Worm (Caenorhabditis elegans) whole organism, young adult: ENCODE measurements around the gene fbxb-16.

Experiments used
- C06A6.2 ChIP-seq: fragments of 200-800 bp; sonication (Bioruptor generic); conservative IDR thresholded peaks from 2 replicates; pipeline ENCODE4 v1.3.6; 2022; ENCODE audit warnings: missing genetic modification characterization, missing compliant biosample characterization
- F37B4.10 ChIP-seq: fragments of 200-800 bp; sonication (Bioruptor generic); IDR thresholded peaks from 2 replicates; pipeline ENCODE4 v1.3.6; 2022; ENCODE audit warnings: missing genetic modification characterization, missing compliant biosample characterization
- F39B2.1 ChIP-seq: fragments of 200-800 bp; sonication (Bioruptor generic); IDR thresholded peaks from 2 replicates; pipeline ENCODE4 v1.3.6; 2022; ENCODE audit warnings: missing genetic modification reagents, missing genetic modification characterization, missing compliant biosample characterization
- F57C9.4 ChIP-seq: sonication (generic microtip); optimal IDR thresholded peaks from 2 replicates; lab custom pipeline; 2017; ENCODE audit warnings: mild to moderate bottlenecking, missing genetic modification characterization, missing compliant biosample characterization
- K11D2.4 ChIP-seq: fragments of 200-800 bp; sonication (Bioruptor generic); IDR thresholded peaks from 2 replicates; pipeline ENCODE4 v1.3.6; 2022; ENCODE audit warnings: missing genetic modification reagents, missing genetic modification characterization, missing compliant biosample characterization
- Y53G8AR.9 ChIP-seq: fragments of 200-800 bp; sonication (Bioruptor generic); conservative IDR thresholded peaks from 2 replicates; pipeline ENCODE4 v1.3.6; 2022; ENCODE audit warnings: missing genetic modification reagents, missing genetic modification characterization, missing compliant biosample characterization
- Y56A3A.18 ChIP-seq: fragments of 200-800 bp; sonication (Bioruptor generic); IDR thresholded peaks from 2 replicates; pipeline ENCODE4 v1.3.6; 2022; ENCODE audit warnings: missing genetic modification reagents, missing genetic modification characterization, missing compliant biosample characterization
- Y95B8A.8 ChIP-seq: fragments of 200-800 bp; sonication (Bioruptor generic); IDR thresholded peaks from 2 replicates; pipeline ENCODE4 v1.3.6; 2022; ENCODE audit warnings: missing genetic modification reagents, missing genetic modification characterization, missing compliant biosample characterization
- ZK185.1 ChIP-seq: sonication (generic microtip); optimal IDR thresholded peaks from 2 replicates; lab custom pipeline; 2016; ENCODE audit warnings: mild to moderate bottlenecking, missing genetic modification characterization, missing compliant biosample characterization; ENCODE audit not compliant: poor library complexity, severe bottlenecking
- akir-1 ChIP-seq: fragments of 200-800 bp; sonication (Bioruptor generic); optimal IDR thresholded peaks from 2 replicates; lab custom pipeline; 2018; ENCODE audit warnings: mild to moderate bottlenecking, missing genetic modification characterization, moderate library complexity, missing compliant biosample characterization
- atf-7 ChIP-seq: sonication (generic microtip); optimal IDR thresholded peaks from 2 replicates; lab custom pipeline; 2017; ENCODE audit warnings: mild to moderate bottlenecking, missing genetic modification characterization, missing compliant biosample characterization
- athp-1 ChIP-seq: sonication (generic microtip); optimal IDR thresholded peaks from 2 replicates; lab custom pipeline; 2017; ENCODE audit warnings: mild to moderate bottlenecking, missing genetic modification characterization, missing compliant biosample characterization
- bed-2 ChIP-seq: fragments of 200-800 bp; sonication (Bioruptor generic); IDR thresholded peaks from 2 replicates; pipeline ENCODE4 v1.3.6; 2022; ENCODE audit warnings: missing genetic modification reagents, missing genetic modification characterization, missing compliant biosample characterization
- ccch-3 ChIP-seq: fragments of 200-800 bp; sonication (Bioruptor generic); optimal IDR thresholded peaks from 2 replicates; lab custom pipeline; 2018; ENCODE audit warnings: mild to moderate bottlenecking, missing genetic modification characterization, missing compliant biosample characterization
- ceh-100 ChIP-seq: fragments of 200-800 bp; sonication (Bioruptor generic); IDR thresholded peaks from 2 replicates; pipeline ENCODE4 v1.3.6; 2022; ENCODE audit warnings: missing genetic modification reagents, missing genetic modification characterization, missing compliant biosample characterization
- ceh-58 ChIP-seq: fragments of 200-800 bp; sonication (Bioruptor generic); IDR thresholded peaks from 2 replicates; pipeline ENCODE4 v1.3.6; 2022; ENCODE audit warnings: missing genetic modification characterization, missing compliant biosample characterization
- chd-7 ChIP-seq: sonication (generic microtip); optimal IDR thresholded peaks from 2 replicates; lab custom pipeline; 2016; ENCODE audit warnings: mild to moderate bottlenecking, missing genetic modification characterization, moderate library complexity, missing compliant biosample characterization
- dpff-1 ChIP-seq: sonication (generic microtip); optimal IDR thresholded peaks from 2 replicates; lab custom pipeline; 2017; ENCODE audit warnings: mild to moderate bottlenecking, missing genetic modification characterization, missing compliant biosample characterization
- egl-44 ChIP-seq: fragments of 200-800 bp; sonication (Bioruptor generic); IDR thresholded peaks from 2 replicates; pipeline ENCODE4 v1.3.6; 2022; ENCODE audit warnings: missing genetic modification reagents, missing genetic modification characterization, missing compliant biosample characterization
- egrh-3 ChIP-seq: fragments of 200-800 bp; sonication (Bioruptor generic); IDR thresholded peaks from 2 replicates; pipeline ENCODE4 v1.3.6; 2022; ENCODE audit warnings: missing genetic modification reagents, missing genetic modification characterization, missing compliant biosample characterization
- fkh-3 ChIP-seq: sonication (generic microtip); optimal IDR thresholded peaks from 2 replicates; lab custom pipeline; 2016; ENCODE audit warnings: mild to moderate bottlenecking, missing genetic modification characterization, missing compliant biosample characterization
- gei-17 ChIP-seq: fragments of 200-800 bp; sonication (Bioruptor generic); optimal IDR thresholded peaks from 2 replicates; lab custom pipeline; 2018; ENCODE audit warnings: mild to moderate bottlenecking, missing genetic modification characterization, missing compliant biosample characterization
- hrde-1 ChIP-seq: sonication (generic microtip); optimal IDR thresholded peaks from 2 replicates; lab custom pipeline; 2016; ENCODE audit warnings: missing genetic modification characterization, mild to moderate bottlenecking, missing compliant biosample characterization, moderate library complexity, missing genotype, missing genetic modification reagents, borderline replicate concordance
- lag-1 ChIP-seq: fragments of 200-800 bp; sonication (Bioruptor generic); IDR thresholded peaks from 2 replicates; pipeline ENCODE4 v1.3.6; 2022; ENCODE audit warnings: missing genetic modification reagents, missing genetic modification characterization, missing compliant biosample characterization
- lin-26 ChIP-seq: fragments of 200-800 bp; sonication (Bioruptor generic); IDR thresholded peaks from 2 replicates; pipeline ENCODE4 v1.3.6; 2022; ENCODE audit warnings: missing genetic modification reagents, missing genetic modification characterization, missing compliant biosample characterization
- lin-35 ChIP-seq, 3 experiments: fragments of 150-350 bp in 2 of 3; sonication (generic microtip) in 1 of 3; optimal IDR thresholded peaks; 2 replicates each; lab custom pipeline; 2014 to 2018; ENCODE audit warnings: missing biosample characterization in 3 of 3, missing genetic modification characterization in 3 of 3, missing genetic modification reagents in 3 of 3
- mcd-1 ChIP-seq: fragments of 200-800 bp; sonication (Bioruptor generic); IDR thresholded peaks from 2 replicates; pipeline ENCODE4 v1.3.6; 2022; ENCODE audit warnings: missing genetic modification reagents, missing genetic modification characterization, missing compliant biosample characterization
- mes-4 ChIP-seq: sonication (generic microtip); optimal IDR thresholded peaks from 2 replicates; lab custom pipeline; 2016; ENCODE audit warnings: missing genotype, missing genetic modification characterization, missing compliant biosample characterization
- nhr-120 ChIP-seq: fragments of 200-800 bp; sonication (Bioruptor generic); IDR thresholded peaks from 2 replicates; pipeline ENCODE4 v1.3.6; 2022; ENCODE audit warnings: missing genetic modification characterization, missing compliant biosample characterization
- pbrm-1 ChIP-seq: fragments of 200-800 bp; sonication (Bioruptor generic); IDR thresholded peaks from 2 replicates; pipeline ENCODE4 v1.3.6; 2022; ENCODE audit warnings: missing genetic modification reagents, missing genetic modification characterization, missing compliant biosample characterization
- pha-4 ChIP-seq: fragments of 150-350 bp; sonication (generic microtip); optimal IDR thresholded peaks from 2 replicates; lab custom pipeline; 2014; ENCODE audit warnings: missing biosample characterization, missing genetic modification reagents, missing genetic modification characterization
- rpc-1 ChIP-seq, 2 experiments: fragments of 150-350 bp in 1 of 2; sonication (generic microtip) in 1 of 2; optimal IDR thresholded peaks; 2 replicates each; lab custom pipeline; 2014 to 2018; ENCODE audit warnings: missing biosample characterization in 1 of 2, missing genetic modification characterization in 1 of 2, missing genetic modification reagents in 1 of 2, missing genotype in 1 of 2
- snpc-1.1 ChIP-seq: sonication (generic microtip); optimal IDR thresholded peaks from 2 replicates; lab custom pipeline; 2017; ENCODE audit warnings: missing genetic modification characterization, mild to moderate bottlenecking, missing compliant biosample characterization, antibody characterized with exemption, moderate library complexity, missing genotype, missing genetic modification reagents; ENCODE audit not compliant: insufficient read depth
- snpc-3.4 ChIP-seq: sonication (generic microtip); optimal IDR thresholded peaks from 2 replicates; lab custom pipeline; 2017; ENCODE audit warnings: missing genetic modification characterization, mild to moderate bottlenecking, missing compliant biosample characterization, antibody characterized with exemption, moderate library complexity, missing genotype, missing genetic modification reagents
- somi-1 ChIP-seq: fragments of 200-800 bp; sonication (Bioruptor generic); optimal IDR thresholded peaks from 2 replicates; lab custom pipeline; 2018; ENCODE audit warnings: mild to moderate bottlenecking, missing genetic modification characterization, missing compliant biosample characterization
- sptf-2 ChIP-seq: fragments of 200-800 bp; sonication (Bioruptor generic); optimal IDR thresholded peaks from 2 replicates; lab custom pipeline; 2018; ENCODE audit warnings: mild to moderate bottlenecking, missing genetic modification characterization, missing compliant biosample characterization
- tlf-1 ChIP-seq: fragments of 200-800 bp; sonication (Bioruptor generic); optimal IDR thresholded peaks from 2 replicates; lab custom pipeline; 2018; ENCODE audit warnings: mild to moderate bottlenecking, missing genetic modification characterization, missing compliant biosample characterization
- unc-130 ChIP-seq: sonication (generic microtip); optimal IDR thresholded peaks from 2 replicates; lab custom pipeline; 2016; ENCODE audit warnings: missing genetic modification reagents, missing genetic modification characterization, missing compliant biosample characterization
- xnd-1 ChIP-seq: sonication (generic microtip); optimal IDR thresholded peaks from 2 replicates; lab custom pipeline; 2016; ENCODE audit warnings: missing genotype, missing genetic modification reagents, missing genetic modification characterization, missing compliant biosample characterization
- zfh-2 ChIP-seq: fragments of 200-800 bp; sonication (Bioruptor generic); conservative IDR thresholded peaks from 2 replicates; pipeline ENCODE4 v1.3.6; 2022; ENCODE audit warnings: missing genetic modification reagents, missing genetic modification characterization, missing compliant biosample characterization
- zim-3 ChIP-seq: sonication (generic microtip); optimal IDR thresholded peaks from 2 replicates; lab custom pipeline; 2017; ENCODE audit warnings: mild to moderate bottlenecking, missing genetic modification characterization, moderate library complexity, missing compliant biosample characterization
- ztf-22 ChIP-seq: fragments of 200-800 bp; sonication (Bioruptor generic); optimal IDR thresholded peaks from 2 replicates; lab custom pipeline; 2018; ENCODE audit warnings: mild to moderate bottlenecking, missing genetic modification characterization, moderate library complexity, missing compliant biosample characterization
- ztf-26 ChIP-seq: sonication (generic microtip); optimal IDR thresholded peaks from 2 replicates; lab custom pipeline; 2017; ENCODE audit warnings: missing genetic modification characterization, missing compliant biosample characterization
- ztf-28 ChIP-seq: fragments of 200-800 bp; sonication (Bioruptor generic); IDR thresholded peaks from 2 replicates; pipeline ENCODE4 v1.3.6; 2022; ENCODE audit warnings: missing genetic modification reagents, missing genetic modification characterization, missing compliant biosample characterization
- ztf-3 ChIP-seq: fragments of 200-800 bp; sonication (Bioruptor generic); optimal IDR thresholded peaks from 2 replicates; lab custom pipeline; 2018; ENCODE audit warnings: mild to moderate bottlenecking, missing genetic modification characterization, missing compliant biosample characterization

Gene fbxb-16

ce11 chrII:1691011-1691410 lies 39.3 kb upstream of the fbxb-16 start, which contains the start of gene fbxc-22:
TSS of gene fbxc-22 (minus strand) at chrII:1691111.
- TF ChIP-seq somi-1 (GFP tag; lab: Kevin White, UChicago), result no peak
- no peak for TF ChIP-seq F57C9.4
- TF ChIP-seq ccch-3, result no peak

ce11 chrII:1688813-1689212 lies 37.1 kb upstream of the fbxb-16 start, which contains the start of the genes fbxb-18 and fbxb-19:
TSS of gene fbxb-18 (minus strand) at chrII:1688913.
TSS of gene fbxb-19 (minus strand) at chrII:1689181.
- TF ChIP-seq Y56A3A.18 (no peak), Y53G8AR.9 (no peak), athp-1 (tag; lab: Kevin White, UChicago) (no peak), hrde-1 (no peak), K11D2.4 (GFP tag; lab: Robert Waterston, UW) (no peak), fkh-3 (tag; lab: Kevin White, UChicago) (no peak), bed-2 (GFP tag; lab: Robert Waterston, UW) (no peak), ceh-58 (GFP tag; lab: Robert Waterston, UW) (no peak), akir-1 (no peak), mcd-1 (GFP tag; lab: Robert Waterston, UW) (no peak), chd-7 (tag; lab: Kevin White, UChicago) (no peak), ztf-28 (GFP tag; lab: Robert Waterston, UW) (no peak), rpc-1 (optimal IDR thresholded peaks at IDR 0.05; lab: Kevin White, UChicago) (no peak), rpc-1 (tag; optimal IDR thresholded peaks at IDR 0.05; lab: Kevin White, UChicago) (no peak), sptf-2 (GFP tag; lab: Kevin White, UChicago) (no peak), egrh-3 (no peak), zim-3 (no peak), mes-4 (tag; lab: Kevin White, UChicago) (no peak), pha-4 (tag; lab: Kevin White, UChicago) (no peak)

ce11 chrII:1683742-1684141 lies 32.0 kb upstream of the fbxb-16 start, which contains the start of gene fbxb-25:
TSS of gene fbxb-25 (plus strand) at chrII:1684042.
- TF ChIP-seq snpc-3.4 (tag; lab: Kevin White, UChicago) (no peak), F57C9.4 (no peak), sptf-2 (GFP tag; lab: Kevin White, UChicago) (no peak), ceh-100 (GFP tag; lab: Robert Waterston, UW) (no peak), mcd-1 (GFP tag; lab: Robert Waterston, UW) (no peak), ztf-22 (no peak), dpff-1 (tag; lab: Kevin White, UChicago) (no peak), atf-7 (tag; lab: Kevin White, UChicago) (no peak), zfh-2 (GFP tag; lab: Robert Waterston, UW) (no peak), mes-4 (tag; lab: Kevin White, UChicago) (no peak), pha-4 (tag; lab: Kevin White, UChicago) (no peak), akir-1 (no peak)
- TF ChIP-seq, all 124 proteins: peak for 0

- TF ChIP-seq pbrm-1 (GFP tag; lab: Robert Waterston, UW), result no peak
- no peak for TF ChIP-seq egl-44 (GFP tag; lab: Robert Waterston, UW)
- TF ChIP-seq gei-17 (GFP tag; lab: Kevin White, UChicago), result no peak
- TF ChIP-seq unc-130 (GFP tag; lab: Kevin White, UChicago), result no peak
- no peak for TF ChIP-seq nhr-120
- no peak for TF ChIP-seq Y95B8A.8 (GFP tag; lab: Robert Waterston, UW)
- no peak for TF ChIP-seq C06A6.2 (GFP tag; lab: Robert Waterston, UW)
- no peak for TF ChIP-seq snpc-1.1 (tag; lab: Kevin White, UChicago)
- no peak for TF ChIP-seq ZK185.1
- no peak for TF ChIP-seq sptf-2 (GFP tag; lab: Kevin White, UChicago)
- no peak for TF ChIP-seq lin-26 (GFP tag; lab: Robert Waterston, UW)
- no peak for TF ChIP-seq tlf-1 (GFP tag; lab: Kevin White, UChicago)
- TF ChIP-seq ztf-26 (tag; lab: Kevin White, UChicago), result no peak
- TF ChIP-seq F37B4.10 (GFP tag; lab: Robert Waterston, UW), result no peak
- no peak for TF ChIP-seq xnd-1 (tag; lab: Kevin White, UChicago)
- TF ChIP-seq lag-1 (GFP tag; lab: Robert Waterston, UW), result no peak
- TF ChIP-seq lin-35 (GFP tag; optimal IDR thresholded peaks at IDR 0.05; lab: Kevin White, UChicago), result no peak
- TF ChIP-seq ztf-3, result no peak
- no peak for TF ChIP-seq F39B2.1
Measured at ce11 chrII:1682218-1682617, 30.5 kb upstream of the fbxb-16 start, which contains the start of gene fbxb-26. TSS of gene fbxb-26 (plus strand) at chrII:1682518.
